Worm (Caenorhabditis elegans) whole organism, mixed stage, embryonic: ENCODE measurements around the gene T10C6.6.

ENCODE experiments used
- M03D4.4 ChIP-seq: sonication (generic microtip); optimal IDR thresholded peaks from 2 replicates; lab custom pipeline; 2017; ENCODE audit warnings: mild to moderate bottlenecking, missing genetic modification characterization, missing compliant biosample characterization
- bed-3 ChIP-seq: fragments of 200-800 bp; sonication (Bioruptor generic); optimal IDR thresholded peaks from 3 replicates; lab custom pipeline; 2018; ENCODE audit warnings: mild to moderate bottlenecking, missing genetic modification characterization, moderate library complexity, missing compliant biosample characterization
- blmp-1 ChIP-seq: fragments of 150-350 bp; optimal IDR thresholded peaks from 2 replicates; lab custom pipeline; 2014; ENCODE audit warnings: missing biosample characterization, missing genetic modification characterization
- ceh-39 ChIP-seq: fragments of 150-350 bp; optimal IDR thresholded peaks from 2 replicates; lab custom pipeline; 2014; ENCODE audit warnings: missing biosample characterization, missing genetic modification characterization
- ceh-43 ChIP-seq: fragments of 200-800 bp; sonication (Bioruptor generic); optimal IDR thresholded peaks from 2 replicates; lab custom pipeline; 2018; ENCODE audit warnings: mild to moderate bottlenecking, missing genetic modification characterization, moderate library complexity, missing compliant biosample characterization
- ceh-83 ChIP-seq: fragments of 200-800 bp; sonication (Bioruptor generic); optimal IDR thresholded peaks from 2 replicates; lab custom pipeline; 2018; ENCODE audit warnings: mild to moderate bottlenecking, missing genetic modification characterization, missing compliant biosample characterization
- ces-1 ChIP-seq: fragments of 150-350 bp; optimal IDR thresholded peaks from 2 replicates; lab custom pipeline; 2014; ENCODE audit warnings: missing biosample characterization, missing genetic modification reagents, missing genetic modification characterization
- cnd-1 ChIP-seq: fragments of 200-800 bp; sonication (Bioruptor generic); optimal IDR thresholded peaks from 2 replicates; lab custom pipeline; 2018; ENCODE audit warnings: mild to moderate bottlenecking, missing genetic modification characterization, missing compliant biosample characterization
- drap-1 ChIP-seq: fragments of 200-800 bp; sonication (Bioruptor generic); optimal IDR thresholded peaks from 3 replicates; lab custom pipeline; 2018; ENCODE audit warnings: mild to moderate bottlenecking, missing genetic modification characterization, missing compliant biosample characterization
- elt-1 ChIP-seq: sonication (generic microtip); optimal IDR thresholded peaks from 2 replicates; lab custom pipeline; 2017; ENCODE audit warnings: missing genetic modification characterization, mild to moderate bottlenecking, missing compliant biosample characterization, antibody characterized with exemption, moderate library complexity, borderline replicate concordance; ENCODE audit not compliant: insufficient read depth
- elt-3 ChIP-seq: fragments of 150-350 bp; optimal IDR thresholded peaks from 2 replicates; lab custom pipeline; 2014; ENCODE audit warnings: missing biosample characterization, missing genetic modification characterization
- flh-1 ChIP-seq: fragments of 200-800 bp; sonication (Bioruptor generic); optimal IDR thresholded peaks from 2 replicates; lab custom pipeline; 2018; ENCODE audit warnings: mild to moderate bottlenecking, missing genetic modification characterization, moderate library complexity, missing compliant biosample characterization
- ham-2 ChIP-seq: fragments of 200-800 bp; sonication (Bioruptor generic); optimal IDR thresholded peaks from 2 replicates; lab custom pipeline; 2018; ENCODE audit warnings: mild to moderate bottlenecking, missing genetic modification characterization, missing compliant biosample characterization
- hlh-1 ChIP-seq: fragments of 150-350 bp; optimal IDR thresholded peaks from 2 replicates; lab custom pipeline; 2014; ENCODE audit warnings: missing biosample characterization, missing genetic modification reagents, missing genetic modification characterization
- lin-13 ChIP-seq: fragments of 150-350 bp; optimal IDR thresholded peaks from 2 replicates; lab custom pipeline; 2014; ENCODE audit warnings: missing biosample characterization, missing genetic modification characterization
- lin-32 ChIP-seq: fragments of 200-800 bp; sonication (Bioruptor generic); optimal IDR thresholded peaks from 2 replicates; lab custom pipeline; 2018; ENCODE audit warnings: mild to moderate bottlenecking, missing genetic modification characterization, missing compliant biosample characterization
- lsy-2 ChIP-seq: fragments of 150-350 bp; optimal IDR thresholded peaks from 2 replicates; lab custom pipeline; 2014; ENCODE audit warnings: missing biosample characterization, missing genetic modification characterization
- mab-5 ChIP-seq: fragments of 150-350 bp; optimal IDR thresholded peaks from 2 replicates; lab custom pipeline; 2014; ENCODE audit warnings: missing biosample characterization, missing genetic modification characterization
- mep-1 ChIP-seq: fragments of 150-350 bp; optimal IDR thresholded peaks from 2 replicates; lab custom pipeline; 2017; ENCODE audit warnings: missing biosample characterization, missing genetic modification reagents, missing genetic modification characterization, inconsistent platforms
- mls-2 ChIP-seq: sonication (generic microtip); optimal IDR thresholded peaks from 2 replicates; lab custom pipeline; 2016; ENCODE audit warnings: mild to moderate bottlenecking, missing genetic modification characterization, moderate library complexity, missing compliant biosample characterization
- nhr-12 ChIP-seq: fragments of 150-350 bp; optimal IDR thresholded peaks from 2 replicates; lab custom pipeline; 2014; ENCODE audit warnings: missing biosample characterization, missing genetic modification characterization
- nhr-237 ChIP-seq: fragments of 150-350 bp; optimal IDR thresholded peaks from 2 replicates; lab custom pipeline; 2014; ENCODE audit warnings: missing biosample characterization, missing genetic modification characterization
- nhr-28 ChIP-seq: fragments of 150-350 bp; optimal IDR thresholded peaks from 2 replicates; lab custom pipeline; 2014; ENCODE audit warnings: missing biosample characterization, missing genetic modification characterization
- nhr-76 ChIP-seq: sonication (generic microtip); optimal IDR thresholded peaks from 2 replicates; lab custom pipeline; 2017; ENCODE audit warnings: missing biosample characterization, missing genetic modification characterization
- pha-4 ChIP-seq: fragments of 150-350 bp; optimal IDR thresholded peaks from 2 replicates; lab custom pipeline; 2018; ENCODE audit warnings: missing biosample characterization, missing genetic modification reagents, missing genetic modification characterization
- sptf-1 ChIP-seq: sonication (generic microtip); optimal IDR thresholded peaks from 2 replicates; lab custom pipeline; 2017; ENCODE audit warnings: mild to moderate bottlenecking, missing genetic modification characterization, moderate library complexity, missing compliant biosample characterization
- tbx-8 ChIP-seq: fragments of 200-800 bp; sonication (Bioruptor generic); optimal IDR thresholded peaks from 2 replicates; lab custom pipeline; 2018; ENCODE audit warnings: mild to moderate bottlenecking, missing genetic modification characterization, moderate library complexity, missing compliant biosample characterization
- unc-120 ChIP-seq: sonication (generic microtip); optimal IDR thresholded peaks from 2 replicates; lab custom pipeline; 2017; ENCODE audit warnings: missing genetic modification characterization, missing compliant biosample characterization; ENCODE audit not compliant: poor library complexity, severe bottlenecking
- unc-39 ChIP-seq: fragments of 150-350 bp; optimal IDR thresholded peaks from 2 replicates; lab custom pipeline; 2014; ENCODE audit warnings: missing biosample characterization, missing genetic modification characterization
- unc-62 ChIP-seq: fragments of 150-350 bp; optimal IDR thresholded peaks from 2 replicates; lab custom pipeline; 2014; ENCODE audit warnings: missing biosample characterization, missing genetic modification reagents, missing genetic modification characterization
- zip-8 ChIP-seq: fragments of 150-350 bp; optimal IDR thresholded peaks from 2 replicates; lab custom pipeline; 2014; ENCODE audit warnings: missing biosample characterization, missing genetic modification characterization
- ztf-11 ChIP-seq: fragments of 150-350 bp; optimal IDR thresholded peaks from 2 replicates; lab custom pipeline; 2014; ENCODE audit warnings: missing biosample characterization, missing genetic modification characterization

Gene T10C6.6

ce11 chrV:16024300-16024699, at the start of gene T10C6.6:
Gene T10C6.6, plus strand, starts transcription at chrV:16024326.
- no peak for TF ChIP-seq pha-4 (tag; lab: Kevin White, UChicago)
- no peak for TF ChIP-seq nhr-76 (tag; lab: Kevin White, UChicago)
- no peak for TF ChIP-seq nhr-28 (tag; lab: Kevin White, UChicago)
- no peak for TF ChIP-seq ceh-43
- TF ChIP-seq lin-13 (tag; lab: Kevin White, UChicago): no peak
- no peak for TF ChIP-seq unc-62 (GFP tag; lab: Kevin White, UChicago)

DNA sequence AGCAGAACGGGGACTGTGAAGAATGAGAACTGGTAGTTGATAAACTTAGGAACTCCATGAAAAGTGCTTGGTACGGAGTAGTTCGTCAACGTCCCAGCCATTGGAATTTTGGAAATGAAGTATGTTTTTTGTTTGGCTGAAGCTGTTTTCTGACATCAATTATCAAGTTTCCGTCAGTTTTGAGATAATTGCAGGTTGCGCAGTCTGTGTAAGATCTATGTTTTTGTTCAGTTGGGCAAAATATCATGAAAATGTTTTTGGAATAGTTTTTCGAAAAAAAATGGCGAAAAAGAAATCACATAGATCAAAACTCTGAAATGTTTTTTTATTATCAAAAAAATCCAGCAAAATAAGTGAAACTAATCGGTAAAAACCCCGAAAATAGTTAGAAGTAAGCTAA, 49.3 kb upstream of the T10C6.6 start, which contains the start of gene sru-22:
TSS of gene sru-22 (minus strand) at position 101 of the 400 bp plus-strand sequence.
- TF ChIP-seq unc-120 (tag; lab: Kevin White, UChicago) (no peak), bed-3 (no peak), lsy-2 (no peak), drap-1 (GFP tag; lab: Kevin White, UChicago) (no peak), ceh-43 (no peak), M03D4.4 (tag; lab: Kevin White, UChicago) (no peak), ceh-39 (tag; lab: Kevin White, UChicago) (no peak), unc-39 (tag; lab: Kevin White, UChicago) (no peak), lin-13 (tag; lab: Kevin White, UChicago) (no peak), cnd-1 (tag; lab: Kevin White, UChicago) (no peak), nhr-12 (no peak)

DNA sequence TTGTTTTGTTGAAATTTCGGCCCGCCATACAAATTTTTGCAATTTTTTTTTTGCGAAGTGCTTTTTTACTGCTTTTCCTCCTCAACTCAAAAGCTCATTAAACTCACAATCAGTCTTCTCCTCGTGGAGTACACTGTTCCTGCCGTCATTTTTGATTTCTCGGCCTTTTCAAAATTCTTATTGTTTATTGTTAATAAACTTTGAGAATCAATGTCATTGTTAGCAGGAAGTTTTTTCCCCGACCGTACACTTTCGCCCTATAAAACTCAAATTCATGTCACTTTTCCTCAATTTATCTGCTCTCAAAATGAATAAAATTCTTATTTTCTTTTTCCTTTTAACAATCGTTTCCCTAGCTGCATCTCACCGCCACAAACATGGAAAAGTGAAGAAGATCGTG, 48.3 kb upstream of the T10C6.6 start, which contains the start of gene clec-232:
TSS of gene clec-232 (plus strand) at position 301 of the 400 bp plus-strand sequence.
- TF ChIP-seq flh-1 (GFP tag; lab: Kevin White, UChicago) (no peak), lin-32 (GFP tag; lab: Kevin White, UChicago) (no peak), unc-62 (GFP tag; lab: Kevin White, UChicago) (no peak), ceh-39 (tag; lab: Kevin White, UChicago) (no peak), nhr-76 (tag; lab: Kevin White, UChicago) (no peak), nhr-12 (no peak), unc-120 (tag; lab: Kevin White, UChicago) (no peak), drap-1 (GFP tag; lab: Kevin White, UChicago) (no peak), ceh-43 (no peak), elt-1 (tag; lab: Kevin White, UChicago) (no peak), zip-8 (no peak), ham-2 (no peak), mab-5 (tag; lab: Kevin White, UChicago) (no peak), tbx-8 (GFP tag; lab: Kevin White, UChicago) (no peak), bed-3 (no peak), nhr-237 (tag; lab: Kevin White, UChicago) (no peak), ceh-83 (GFP tag; lab: Kevin White, UChicago) (no peak), elt-3 (tag; lab: Kevin White, UChicago) (no peak), pha-4 (tag; lab: Kevin White, UChicago) (no peak)

DNA sequence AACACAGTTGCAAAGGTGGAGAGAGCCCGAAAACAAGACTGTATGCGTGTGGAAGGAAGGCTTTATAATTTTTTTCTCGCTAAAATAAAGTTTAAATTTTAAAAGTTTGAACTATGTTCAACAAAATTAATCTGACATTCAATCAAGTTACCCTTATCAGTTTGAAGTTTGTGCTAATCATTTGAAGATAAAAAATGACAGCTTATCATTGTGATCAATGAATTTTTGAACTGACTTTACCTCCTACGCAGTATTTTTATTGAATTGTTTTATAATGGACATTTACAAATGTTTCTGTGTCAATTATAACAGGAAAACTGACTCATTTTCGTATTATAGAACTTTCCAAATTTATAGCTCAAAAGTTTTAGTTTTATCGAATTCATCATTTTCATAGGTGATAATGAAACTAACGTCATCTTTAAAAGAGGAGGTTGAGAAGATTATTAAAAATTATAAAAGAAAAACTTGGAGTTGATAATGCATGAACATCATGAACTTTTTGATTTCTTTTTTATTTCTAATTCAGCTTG, 45.8 kb upstream of the T10C6.6 start, which contains the start of gene oac-20:
TSS of gene oac-20 (plus strand) at position 483 of the 533 bp plus-strand sequence.
- TF ChIP-seq ceh-83 (GFP tag; lab: Kevin White, UChicago): no peak
- no peak for TF ChIP-seq ztf-11 (tag; lab: Kevin White, UChicago)
- TF ChIP-seq, all 35 proteins: peak for 0

DNA sequence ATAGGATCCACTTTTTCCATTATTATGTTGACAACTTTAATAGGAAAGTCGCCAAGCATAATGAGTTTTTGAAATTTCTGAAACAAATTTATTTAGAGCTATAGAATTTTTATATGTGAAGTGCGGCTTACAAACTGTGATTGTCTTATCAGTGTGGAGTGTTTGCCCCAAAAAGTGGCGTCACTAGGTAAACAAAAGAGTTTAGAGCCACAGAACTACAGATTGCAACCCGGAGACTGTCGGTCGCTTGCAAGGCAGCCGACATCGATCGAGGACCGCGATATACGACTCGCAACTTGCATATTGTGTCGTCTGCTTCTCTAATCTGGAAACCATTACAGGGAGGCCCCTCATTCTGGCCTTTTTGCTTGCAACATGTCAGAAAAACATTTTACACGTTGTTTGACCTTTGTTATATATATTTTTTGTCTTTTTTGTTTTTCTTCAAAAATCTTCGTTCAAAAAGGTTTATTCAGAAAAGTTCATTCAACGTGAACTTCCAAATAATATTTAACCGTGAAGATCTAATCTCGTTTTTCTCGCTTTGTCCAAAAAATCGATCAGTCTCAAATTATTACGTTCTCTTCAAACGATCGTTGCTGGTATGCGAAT, 41.3 kb upstream of the T10C6.6 start, which contains the start of the genes fbxa-99 and F36G9.13:
TSS of gene fbxa-99 (minus strand) at position 122 of the 612 bp plus-strand sequence.
TSS of gene F36G9.13 (plus strand) at position 562 of the 612 bp plus-strand sequence.
- TF ChIP-seq nhr-76 (tag; lab: Kevin White, UChicago): no peak
- TF ChIP-seq nhr-28 (tag; lab: Kevin White, UChicago): no peak
- no peak for TF ChIP-seq mep-1
- TF ChIP-seq ces-1 (GFP tag; lab: Kevin White, UChicago): no peak
- no peak for TF ChIP-seq unc-62 (GFP tag; lab: Kevin White, UChicago)
- TF ChIP-seq tbx-8 (GFP tag; lab: Kevin White, UChicago): no peak
- no peak for TF ChIP-seq cnd-1 (tag; lab: Kevin White, UChicago)
- no peak for TF ChIP-seq hlh-1 (tag; lab: Kevin White, UChicago)
- TF ChIP-seq drap-1 (GFP tag; lab: Kevin White, UChicago): no peak
- TF ChIP-seq sptf-1 (tag; lab: Kevin White, UChicago): no peak
- TF ChIP-seq unc-120 (tag; lab: Kevin White, UChicago): no peak
- TF ChIP-seq elt-1 (tag; lab: Kevin White, UChicago): no peak
- TF ChIP-seq ceh-83 (GFP tag; lab: Kevin White, UChicago): no peak
- TF ChIP-seq mls-2 (tag; lab: Kevin White, UChicago): no peak
- TF ChIP-seq flh-1 (GFP tag; lab: Kevin White, UChicago): no peak
- no peak for TF ChIP-seq ztf-11 (tag; lab: Kevin White, UChicago)
- no peak for TF ChIP-seq elt-3 (tag; lab: Kevin White, UChicago)
- no peak for TF ChIP-seq blmp-1
- no peak for TF ChIP-seq lin-13 (tag; lab: Kevin White, UChicago)
- TF ChIP-seq nhr-12: no peak
- TF ChIP-seq, all 35 proteins: peak for 0
